Worm (Caenorhabditis elegans) whole organism, early embryonic: Measurements from ENCODE around the gene M199.2.

Source experiments
- ama-1 ChIP-seq: fragments of 150-350 bp; optimal IDR thresholded peaks from 2 replicates; lab custom pipeline; 2014
- flt-1 ChIP-seq: fragments of 200-800 bp; sonication (Bioruptor generic); IDR thresholded peaks from 2 replicates; pipeline ENCODE4 v1.3.6; 2022; ENCODE audit warnings: missing genetic modification characterization, missing compliant biosample characterization
- hmg-4 ChIP-seq: fragments of 200-800 bp; sonication (Bioruptor generic); optimal IDR thresholded peaks from 2 replicates; lab custom pipeline; 2018; ENCODE audit warnings: mild to moderate bottlenecking, missing genetic modification characterization, missing compliant biosample characterization
- scrt-1 ChIP-seq: fragments of 200-800 bp; sonication (Bioruptor generic); IDR thresholded peaks from 2 replicates; pipeline ENCODE4 v1.3.6; 2022; ENCODE audit warnings: missing genetic modification characterization, missing compliant biosample characterization

DNA sequence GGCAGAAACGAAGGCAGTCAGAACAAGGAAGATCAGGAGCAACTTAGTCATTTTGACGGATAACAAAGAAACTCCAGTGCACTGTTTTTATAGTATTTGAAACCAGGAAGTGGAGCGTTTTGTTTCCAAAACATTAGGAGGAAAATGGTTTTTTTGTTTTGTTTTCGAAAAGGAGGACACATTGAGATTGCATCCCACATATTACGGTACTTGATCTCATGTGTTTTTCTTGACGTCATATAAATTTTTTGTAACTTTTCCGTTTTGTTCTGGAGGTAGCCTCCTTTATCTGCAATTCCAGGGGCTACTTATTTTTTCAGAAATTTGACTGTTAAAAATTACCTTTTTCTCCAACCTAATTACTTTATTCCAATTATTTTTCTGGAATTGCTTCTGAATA lies 19.2 kb downstream of the M199.2 start, which contains the start of gene M199.9:
- TF ChIP-seq ama-1 (no peak), scrt-1 (GFP tag; lab: Robert Waterston, UW) (no peak), flt-1 (GFP tag; lab: Robert Waterston, UW) (no peak), hmg-4 (no peak)
